Worm (Caenorhabditis elegans) whole organism, L3 larva: ENCODE results near the gene F53E4.2.
A peak's percentile ranks its signal among the peaks of the same experiment; 100 is the strongest.

Experiments used
- aly-2 ChIP-seq: fragments of 150-350 bp; optimal IDR thresholded peaks from 2 replicates; lab custom pipeline; 2014; ENCODE audit warnings: missing biosample characterization, missing genetic modification characterization
- ama-1 ChIP-seq: fragments of 150-350 bp; optimal IDR thresholded peaks from 2 replicates; lab custom pipeline; 2018
- ceh-28 ChIP-seq: fragments of 150-350 bp; optimal IDR thresholded peaks from 2 replicates; lab custom pipeline; 2014; ENCODE audit warnings: missing biosample characterization, missing genetic modification reagents, missing genetic modification characterization
- ceh-82 ChIP-seq: fragments of 150-350 bp; optimal IDR thresholded peaks from 2 replicates; lab custom pipeline; 2014; ENCODE audit warnings: missing biosample characterization, missing genetic modification characterization
- ceh-9 ChIP-seq: sonication (generic microtip); optimal IDR thresholded peaks from 2 replicates; lab custom pipeline; 2018; ENCODE audit warnings: missing biosample characterization, missing genetic modification characterization
- egl-27 ChIP-seq: sonication (generic microtip); optimal IDR thresholded peaks from 4 replicates; lab custom pipeline; 2017; ENCODE audit warnings: missing biosample characterization, missing genetic modification reagents, missing genetic modification characterization
- elt-1 ChIP-seq: fragments of 150-350 bp; optimal IDR thresholded peaks from 2 replicates; lab custom pipeline; 2014; ENCODE audit warnings: missing biosample characterization, missing genetic modification characterization
- elt-3 ChIP-seq, 3 experiments: fragments of 150-350 bp in 1 of 3; sonication (generic microtip) in 2 of 3; optimal IDR thresholded peaks; 2 replicates in 2 of 3; 4 replicates in 1 of 3; lab custom pipeline; 2014 to 2017; ENCODE audit warnings: missing biosample characterization in 3 of 3, missing genetic modification characterization in 3 of 3
- eor-1 ChIP-seq, 2 experiments: fragments of 150-350 bp; optimal IDR thresholded peaks; 2 replicates each; lab custom pipeline; 2014 to 2018; ENCODE audit warnings: missing biosample characterization in 2 of 2, missing genetic modification characterization in 2 of 2
- fkh-10 ChIP-seq: sonication (generic microtip); optimal IDR thresholded peaks from 2 replicates; lab custom pipeline; 2017; ENCODE audit warnings: missing biosample characterization, missing genetic modification reagents, missing genetic modification characterization
- fkh-2 ChIP-seq: fragments of 150-350 bp; optimal IDR thresholded peaks from 2 replicates; lab custom pipeline; 2014; ENCODE audit warnings: missing biosample characterization, missing genetic modification reagents, missing genetic modification characterization
- fos-1 ChIP-seq: fragments of 150-350 bp; optimal IDR thresholded peaks from 2 replicates; lab custom pipeline; 2014; ENCODE audit warnings: missing biosample characterization, missing genetic modification characterization
- hmg-11 ChIP-seq: sonication (generic microtip); optimal IDR thresholded peaks from 2 replicates; lab custom pipeline; 2016; ENCODE audit warnings: missing genetic modification characterization, missing compliant biosample characterization
- jun-1 ChIP-seq: fragments of 150-350 bp; optimal IDR thresholded peaks from 2 replicates; lab custom pipeline; 2014; ENCODE audit warnings: missing biosample characterization, missing genetic modification reagents, missing genetic modification characterization
- lin-15B ChIP-seq: fragments of 150-350 bp; optimal IDR thresholded peaks from 2 replicates; lab custom pipeline; 2014; ENCODE audit warnings: missing biosample characterization, missing genetic modification characterization
- lin-39 ChIP-seq: fragments of 150-350 bp; optimal IDR thresholded peaks from 2 replicates; lab custom pipeline; 2018; ENCODE audit warnings: missing biosample characterization, missing genetic modification reagents, missing genetic modification characterization
- lsy-12 ChIP-seq: sonication (generic microtip); optimal IDR thresholded peaks from 2 replicates; lab custom pipeline; 2016; ENCODE audit warnings: mild to moderate bottlenecking, missing genetic modification characterization, missing compliant biosample characterization
- mdl-1 ChIP-seq: fragments of 150-350 bp; optimal IDR thresholded peaks from 2 replicates; lab custom pipeline; 2014; ENCODE audit warnings: missing biosample characterization, missing genetic modification characterization
- mml-1 ChIP-seq: fragments of 150-350 bp; sonication (generic microtip); optimal IDR thresholded peaks from 3 replicates; lab custom pipeline; 2014; ENCODE audit warnings: missing biosample characterization, missing genetic modification characterization
- nfya-1 ChIP-seq: sonication (generic microtip); optimal IDR thresholded peaks from 2 replicates; lab custom pipeline; 2017; ENCODE audit warnings: missing genetic modification characterization, mild to moderate bottlenecking, missing compliant biosample characterization, antibody characterized with exemption, moderate library complexity; ENCODE audit not compliant: insufficient read depth
- nhr-11 ChIP-seq: fragments of 150-350 bp; optimal IDR thresholded peaks from 2 replicates; lab custom pipeline; 2014; ENCODE audit warnings: missing biosample characterization, missing genetic modification characterization
- nhr-12 ChIP-seq: fragments of 150-350 bp; optimal IDR thresholded peaks from 2 replicates; lab custom pipeline; 2014; ENCODE audit warnings: missing biosample characterization, missing genetic modification characterization
- nhr-25 ChIP-seq: sonication (generic microtip); optimal IDR thresholded peaks from 2 replicates; lab custom pipeline; 2017; ENCODE audit warnings: missing biosample characterization, missing genetic modification characterization
- nhr-43 ChIP-seq: sonication (generic microtip); optimal IDR thresholded peaks from 2 replicates; lab custom pipeline; 2016; ENCODE audit warnings: mild to moderate bottlenecking, missing genetic modification characterization, missing compliant biosample characterization; ENCODE audit not compliant: poor library complexity, severe bottlenecking
- nhr-67 ChIP-seq: fragments of 150-350 bp; optimal IDR thresholded peaks from 2 replicates; lab custom pipeline; 2014; ENCODE audit warnings: missing biosample characterization, missing genetic modification characterization
- pha-4 ChIP-seq: fragments of 150-350 bp; optimal IDR thresholded peaks from 2 replicates; lab custom pipeline; 2014; ENCODE audit warnings: missing biosample characterization, missing genetic modification reagents, missing genetic modification characterization
- skn-1 ChIP-seq: fragments of 150-350 bp; optimal IDR thresholded peaks from 2 replicates; lab custom pipeline; 2014; ENCODE audit warnings: missing biosample characterization, missing genetic modification characterization
- snpc-4 ChIP-seq: fragments of 150-350 bp; optimal IDR thresholded peaks from 2 replicates; lab custom pipeline; 2014; ENCODE audit warnings: missing biosample characterization, missing genetic modification characterization
- tbx-2 ChIP-seq: sonication (generic microtip); optimal IDR thresholded peaks from 2 replicates; lab custom pipeline; 2016; ENCODE audit warnings: mild to moderate bottlenecking, missing genetic modification characterization, missing compliant biosample characterization
- unc-39 ChIP-seq: sonication (generic microtip); optimal IDR thresholded peaks from 4 replicates; lab custom pipeline; 2017; ENCODE audit warnings: missing biosample characterization, missing genetic modification characterization
- unc-62 ChIP-seq: fragments of 150-350 bp; sonication (generic microtip); optimal IDR thresholded peaks from 4 replicates; lab custom pipeline; 2014; ENCODE audit warnings: missing biosample characterization, missing genetic modification reagents, missing genetic modification characterization
- zag-1 ChIP-seq: fragments of 150-350 bp; optimal IDR thresholded peaks from 2 replicates; lab custom pipeline; 2014; ENCODE audit warnings: missing biosample characterization, missing genetic modification characterization
- ztf-4 ChIP-seq: fragments of 150-350 bp; optimal IDR thresholded peaks from 2 replicates; lab custom pipeline; 2014; ENCODE audit warnings: missing biosample characterization, missing genetic modification characterization

The F53E4.2 gene

ce11 chrV:15654124-15654523, at the start of gene F53E4.2:
TSS of gene F53E4.2 (plus strand) at chrV:15654424.
- TF ChIP-seq egl-27, result no peak
- no peak for TF ChIP-seq nhr-11 (tag; lab: Kevin White, UChicago)
- TF ChIP-seq, all 47 proteins: peak for 0

ce11 chrV:15605045-15605444, 49.2 kb upstream of the F53E4.2 start, which contains the start of gene fbxa-154:
TSS of gene fbxa-154 (minus strand) at chrV:15605145.
- TF ChIP-seq tbx-2 (no peak), unc-39 (tag; lab: Kevin White, UChicago) (no peak), lsy-12 (tag; lab: Kevin White, UChicago) (no peak), egl-27 (no peak), fkh-2 (tag; lab: Kevin White, UChicago) (no peak), aly-2 (tag; lab: Kevin White, UChicago) (no peak), skn-1 (tag; lab: Kevin White, UChicago) (no peak), fos-1 (tag; lab: Kevin White, UChicago) (no peak)
- TF ChIP-seq, all 47 proteins: peak for 0

DNA sequence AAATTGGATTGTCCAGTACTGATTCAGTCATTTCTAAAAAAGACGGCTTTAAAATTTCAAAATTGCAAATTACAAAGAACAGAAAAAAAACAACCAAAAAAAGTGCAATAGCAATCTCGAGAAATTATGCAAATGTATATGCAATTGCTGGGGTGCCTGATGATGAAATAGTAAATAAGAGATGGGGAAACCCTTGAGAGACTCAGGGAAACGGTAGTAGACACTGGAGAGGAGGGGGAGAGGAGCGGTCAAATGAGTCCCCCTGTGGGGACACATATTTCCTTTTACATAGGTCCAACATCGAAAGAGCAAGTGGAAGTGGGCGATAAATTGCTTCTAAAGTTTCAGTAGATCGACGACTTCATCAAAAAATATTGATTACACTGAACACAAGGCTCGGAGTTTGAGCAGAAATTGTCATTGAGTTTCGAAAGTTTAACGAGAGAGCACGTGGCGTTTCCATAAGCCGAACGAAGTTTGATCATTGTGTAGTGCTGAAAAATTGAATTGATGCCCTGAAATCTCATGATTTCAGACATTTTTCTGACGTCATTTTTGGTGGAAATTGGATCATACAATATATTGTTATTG, 43.8 kb upstream of the F53E4.2 start, which contains the start of the genes fbxa-153 and str-12:
TSS of gene fbxa-153 (minus strand) at position 35 of the 591 bp plus-strand sequence.
TSS of gene str-12 (plus strand) at position 541 of the 591 bp plus-strand sequence.
- no peak for TF ChIP-seq tbx-2
- TF ChIP-seq unc-62, result no peak
- TF ChIP-seq ztf-4, result no peak
- no peak for TF ChIP-seq elt-1
- peak; percentile 23 for TF ChIP-seq snpc-4 (tag; lab: Kevin White, UChicago)
- peak; percentile 20 for TF ChIP-seq lin-15B (tag; lab: Kevin White, UChicago)
- TF ChIP-seq lin-39, result peak; percentile 46
- TF ChIP-seq nhr-25, result no peak
- no peak for TF ChIP-seq fkh-2 (tag; lab: Kevin White, UChicago)
- no peak for TF ChIP-seq elt-3 (tag; optimal IDR thresholded peaks at IDR 0.05; lab: Kevin White, UChicago)
- no peak for TF ChIP-seq eor-1 (tag; optimal IDR thresholded peaks at IDR 0.05; lab: Kevin White, UChicago)
- TF ChIP-seq mdl-1 (tag; lab: Kevin White, UChicago), result no peak
- no peak for TF ChIP-seq pha-4 (tag; lab: Kevin White, UChicago)

DNA sequence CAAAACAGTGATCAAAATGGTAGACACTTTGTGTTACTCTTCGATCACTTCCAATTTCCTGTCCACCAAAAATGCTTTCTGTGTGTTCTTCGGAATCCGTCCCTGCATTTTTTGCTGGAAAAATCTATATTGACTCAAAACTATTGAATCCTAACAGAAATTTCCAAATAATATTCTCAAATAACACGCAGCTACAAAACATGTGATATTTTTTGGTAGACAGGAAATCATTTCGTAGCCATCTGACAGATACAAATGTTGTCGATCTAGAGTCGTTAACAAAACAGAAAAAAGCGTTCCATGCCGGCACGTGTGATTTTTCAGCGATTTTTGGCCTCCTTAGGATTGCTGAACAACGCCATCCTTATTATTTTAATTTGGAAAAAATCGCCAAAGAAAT, 41.3 kb upstream of the F53E4.2 start, which contains the start of gene str-263:
TSS of gene str-263 (plus strand) at position 301 of the 400 bp plus-strand sequence.
- TF ChIP-seq nhr-12 (tag; lab: Kevin White, UChicago) (no peak), mdl-1 (tag; lab: Kevin White, UChicago) (no peak), snpc-4 (tag; lab: Kevin White, UChicago) (no peak), pha-4 (tag; lab: Kevin White, UChicago) (no peak), lsy-12 (tag; lab: Kevin White, UChicago) (no peak), aly-2 (tag; lab: Kevin White, UChicago) (no peak)
- TF ChIP-seq, all 47 proteins: peak for 0

DNA sequence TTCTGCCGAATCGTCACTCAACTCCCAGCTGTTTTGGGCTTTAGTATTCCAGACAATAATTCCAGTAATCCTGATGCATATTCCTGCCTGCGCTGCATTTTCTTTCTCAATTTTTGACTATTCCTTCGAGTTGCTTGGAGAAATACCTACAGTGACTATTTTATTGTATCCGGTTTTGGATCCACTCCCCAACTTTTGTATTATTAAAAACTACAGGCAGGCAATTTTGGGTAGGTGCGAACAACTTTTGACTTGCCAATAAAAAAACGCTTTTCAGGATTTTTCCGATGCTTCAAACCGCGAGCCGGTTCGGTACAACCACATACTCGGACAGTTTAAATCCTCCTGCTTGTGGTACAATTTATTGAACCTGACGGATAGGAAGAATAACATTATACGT, 39.7 kb upstream of the F53E4.2 start:
- TF ChIP-seq elt-1, result no peak
- no peak for TF ChIP-seq ztf-4
- TF ChIP-seq fkh-10 (GFP tag; lab: Kevin White, UChicago), result no peak
- TF ChIP-seq lsy-12 (tag; lab: Kevin White, UChicago), result no peak
- TF ChIP-seq fos-1 (tag; lab: Kevin White, UChicago), result no peak
- no peak for TF ChIP-seq nhr-43 (tag; lab: Kevin White, UChicago)
- no peak for TF ChIP-seq nhr-12 (tag; lab: Kevin White, UChicago)
- no peak for TF ChIP-seq ama-1 (lab: Kevin White, UChicago)
- no peak for TF ChIP-seq fkh-2 (tag; lab: Kevin White, UChicago)
- no peak for TF ChIP-seq skn-1 (tag; lab: Kevin White, UChicago)
- no peak for TF ChIP-seq tbx-2
- no peak for TF ChIP-seq zag-1 (tag; lab: Kevin White, UChicago)
- TF ChIP-seq snpc-4 (tag; lab: Kevin White, UChicago), result no peak
- no peak for TF ChIP-seq nhr-11 (tag; lab: Kevin White, UChicago)

- no peak for TF ChIP-seq nhr-12 (tag; lab: Kevin White, UChicago)
- no peak for TF ChIP-seq elt-1
- no peak for TF ChIP-seq nhr-43 (tag; lab: Kevin White, UChicago)
- no peak for TF ChIP-seq nhr-67
- no peak for TF ChIP-seq ceh-28 (tag; lab: Kevin White, UChicago)
- no peak for TF ChIP-seq hmg-11 (tag; lab: Kevin White, UChicago)
- TF ChIP-seq nhr-25, result no peak
- no peak for TF ChIP-seq mml-1 (tag; lab: Kevin White, UChicago)
- no peak for TF ChIP-seq lsy-12 (tag; lab: Kevin White, UChicago)
- TF ChIP-seq nhr-11 (tag; lab: Kevin White, UChicago), result no peak
- no peak for TF ChIP-seq pha-4 (tag; lab: Kevin White, UChicago)
- no peak for TF ChIP-seq ztf-4
- no peak for TF ChIP-seq ceh-9 (tag; lab: Kevin White, UChicago)
- no peak for TF ChIP-seq fkh-10 (GFP tag; lab: Kevin White, UChicago)
- TF ChIP-seq aly-2 (tag; lab: Kevin White, UChicago), result no peak
- TF ChIP-seq ceh-82, result no peak
- no peak for TF ChIP-seq jun-1
- TF ChIP-seq nfya-1 (tag; lab: Kevin White, UChicago), result no peak
- no peak for TF ChIP-seq fkh-2 (tag; lab: Kevin White, UChicago)
Observed at ce11 chrV:15621518-15621917, 32.7 kb upstream of the F53E4.2 start, which contains the start of gene C55A1.1. TSS of gene C55A1.1 (plus strand) at chrV:15621818.
